Worm (Caenorhabditis elegans): ENCODE results near the gene gcst-1.

The gcst-1 gene

ce11 chrV:5717237-5717935 lies 4.7 kb downstream of the gcst-1 start, which contains the start of gene rga-3 (continued):
- TF ChIP-seq F49E8.2 (tag; optimal IDR thresholded peaks at IDR 0.05; ENCODE audit: insufficient read depth) (peak; percentile 96), hlh-12 (tag; optimal IDR thresholded peaks at IDR 0.05) (no peak), lin-40 (tag; optimal IDR thresholded peaks at IDR 0.05) (no peak), nfya-1 (tag; optimal IDR thresholded peaks at IDR 0.05; ENCODE audit: borderline replicate concordance, insufficient read depth) (no peak), mcd-1 (GFP tag; IDR thresholded peaks at IDR 0.05) (peak; percentile 67), ama-1 (optimal IDR thresholded peaks at IDR 0.05) (no peak), ama-1 (GFP tag; optimal IDR thresholded peaks at IDR 0.05) (peak in 1 of 2 experiments; percentile 10), T26A5.8 (tag; optimal IDR thresholded peaks at IDR 0.05) (no peak), mel-28 (tag; optimal IDR thresholded peaks at IDR 0.05; ENCODE audit: borderline replicate concordance) (no peak), nfyb-1 (GFP tag; IDR thresholded peaks at IDR 0.05) (no peak), ztf-28 (GFP tag; IDR thresholded peaks at IDR 0.05) (peak; percentile 90), ceh-91 (GFP tag; IDR thresholded peaks at IDR 0.05) (peak; percentile 99), nhr-90 (tag; optimal IDR thresholded peaks at IDR 0.05) (no peak), athp-1 (tag; optimal IDR thresholded peaks at IDR 0.05) (peak; percentile 77), K12H6.12 (tag; optimal IDR thresholded peaks at IDR 0.05) (no peak), unc-62 (GFP tag; optimal IDR thresholded peaks at IDR 0.05) (no peak), sdz-38 (tag; optimal IDR thresholded peaks at IDR 0.05) (no peak), rec-8 (tag; optimal IDR thresholded peaks at IDR 0.05) (no peak), ceh-79 (tag; optimal IDR thresholded peaks at IDR 0.05) (no peak), F57C9.4 (tag; optimal IDR thresholded peaks at IDR 0.05) (no peak), die-1 (tag; optimal IDR thresholded peaks at IDR 0.05) (no peak), ZK185.1 (tag; optimal IDR thresholded peaks at IDR 0.05; ENCODE audit: poor library complexity, severe bottlenecking) (peak; percentile 27), Y53F4B.3 (GFP tag; IDR thresholded peaks at IDR 0.05) (peak; percentile 58; the same call in 1 of the 2 replicates), F52B5.7 (tag; optimal IDR thresholded peaks at IDR 0.05) (no peak), snpc-3.4 (tag; optimal IDR thresholded peaks at IDR 0.05) (peak; percentile 95), zim-3 (tag; optimal IDR thresholded peaks at IDR 0.05) (no peak), F57A8.1 (GFP tag; optimal IDR thresholded peaks at IDR 0.05) (no peak), hrde-1 (tag; optimal IDR thresholded peaks at IDR 0.05; ENCODE audit: borderline replicate concordance) (peak; percentile 59), madf-10 (tag; optimal IDR thresholded peaks at IDR 0.05) (no peak), dox-1 (GFP tag; IDR thresholded peaks at IDR 0.05) (peak; percentile 91), nfya-2 (GFP tag; IDR thresholded peaks at IDR 0.05) (no peak), hlh-26 (GFP tag; conservative IDR thresholded peaks at IDR 0.05) (no peak), bed-1 (GFP tag; IDR thresholded peaks at IDR 0.05) (no peak), lir-1 (GFP tag; conservative IDR thresholded peaks at IDR 0.05) (no peak; the same call in 1 of the 2 replicates), fkh-3 (tag; optimal IDR thresholded peaks at IDR 0.05) (no peak), ekl-4 (GFP tag; IDR thresholded peaks at IDR 0.05) (peak; percentile 87), snpc-1.1 (tag; optimal IDR thresholded peaks at IDR 0.05; ENCODE audit: insufficient read depth) (peak; percentile 82), hmg-20 (GFP tag; IDR thresholded peaks at IDR 0.05) (no peak), Y53G8AR.9 (GFP tag; conservative IDR thresholded peaks at IDR 0.05) (peak; percentile 66; the same call in 1 of the 2 replicates), C06A6.2 (GFP tag; conservative IDR thresholded peaks at IDR 0.05) (no peak), tbx-9 (tag; optimal IDR thresholded peaks at IDR 0.05; ENCODE audit: borderline replicate concordance) (no peak), ztf-26 (tag; optimal IDR thresholded peaks at IDR 0.05) (no peak), Y67H2A.10 (GFP tag; conservative IDR thresholded peaks at IDR 0.05) (0 out of 2 replicates have a peak, but pooled peaks have one; percentile 23), pbrm-1 (GFP tag; IDR thresholded peaks at IDR 0.05) (peak; percentile 78), B0336.3 (GFP tag; IDR thresholded peaks at IDR 0.05) (peak; percentile 85), tlf-1 (GFP tag; optimal IDR thresholded peaks at IDR 0.05) (peak; percentile 91), nhr-80 (tag; optimal IDR thresholded peaks at IDR 0.05) (no peak), T07F8.4 (tag; optimal IDR thresholded peaks at IDR 0.05) (no peak)

All from whole organism, young adult.